Fruit fly (Drosophila melanogaster) whole organism, embryonic: ENCODE data around the gene Gmap.

Experiments used
- Asciz ChIP-seq: fragments of 200-800 bp; sonication (Bioruptor generic); optimal IDR thresholded peaks from 2 replicates; lab custom pipeline; 2017; ENCODE audit warnings: missing biosample characterization, mild to moderate bottlenecking, missing genetic modification characterization, missing genetic modification reagents
- BEAF-32 ChIP-seq: fragments of 200-800 bp; sonication (Bioruptor generic); optimal IDR thresholded peaks from 3 replicates; lab custom pipeline; 2017; ENCODE audit warnings: missing biosample characterization, missing genetic modification characterization, mild to moderate bottlenecking, moderate library complexity, missing genetic modification reagents
- BtbVII ChIP-seq: fragments of 200-800 bp; sonication (Bioruptor generic); optimal IDR thresholded peaks from 3 replicates; lab custom pipeline; 2017; ENCODE audit warnings: missing biosample characterization, mild to moderate bottlenecking, missing genetic modification characterization
- CG10209 ChIP-seq: fragments of 200-800 bp; sonication (Bioruptor generic); optimal IDR thresholded peaks from 3 replicates; lab custom pipeline; 2017; ENCODE audit warnings: missing biosample characterization, mild to moderate bottlenecking, missing genetic modification characterization, missing genetic modification reagents
- CG10431 ChIP-seq: fragments of 200-800 bp; sonication (Bioruptor generic); optimal IDR thresholded peaks from 3 replicates; lab custom pipeline; 2018; ENCODE audit warnings: missing biosample characterization, mild to moderate bottlenecking, missing genetic modification characterization
- CG12219 ChIP-seq: fragments of 200-800 bp; sonication (Bioruptor generic); optimal IDR thresholded peaks from 3 replicates; lab custom pipeline; 2018; ENCODE audit warnings: missing biosample characterization, mild to moderate bottlenecking, missing genetic modification characterization
- CG1233 ChIP-seq: fragments of 200-800 bp; sonication (Bioruptor generic); optimal IDR thresholded peaks from 4 replicates; lab custom pipeline; 2018; ENCODE audit warnings: missing biosample characterization, mild to moderate bottlenecking, missing genetic modification characterization
- CG15011 ChIP-seq: fragments of 200-800 bp; sonication (Bioruptor generic); optimal IDR thresholded peaks from 3 replicates; lab custom pipeline; 2018; ENCODE audit warnings: missing biosample characterization, mild to moderate bottlenecking, missing genetic modification characterization
- CG15514 ChIP-seq: fragments of 200-800 bp; sonication (Bioruptor generic); optimal IDR thresholded peaks from 3 replicates; lab custom pipeline; 2017; ENCODE audit warnings: missing biosample characterization, missing genetic modification characterization, mild to moderate bottlenecking, moderate library complexity, missing genetic modification reagents
- CG17359 ChIP-seq: fragments of 200-800 bp; sonication (Bioruptor generic); optimal IDR thresholded peaks from 3 replicates; lab custom pipeline; 2018; ENCODE audit warnings: missing biosample characterization, mild to moderate bottlenecking, missing genetic modification characterization, moderate library complexity
- CG2875 ChIP-seq: fragments of 200-800 bp; sonication (Bioruptor generic); optimal IDR thresholded peaks from 2 replicates; lab custom pipeline; 2017; ENCODE audit warnings: missing biosample characterization, mild to moderate bottlenecking, missing genetic modification characterization, missing genetic modification reagents
- CG30403 ChIP-seq: fragments of 200-800 bp; sonication (Bioruptor generic); optimal IDR thresholded peaks from 3 replicates; lab custom pipeline; 2016; ENCODE audit warnings: missing biosample characterization, missing genetic modification characterization
- CG31441 ChIP-seq: fragments of 200-800 bp; sonication (Bioruptor generic); IDR thresholded peaks from 2 replicates; pipeline ENCODE4 v1.3.6; 2022; ENCODE audit warnings: missing biosample characterization, missing genetic modification characterization
- CG33557 ChIP-seq: fragments of 200-800 bp; sonication (Bioruptor generic); optimal IDR thresholded peaks from 2 replicates; lab custom pipeline; 2019; ENCODE audit warnings: missing biosample characterization, mild to moderate bottlenecking, missing genetic modification characterization, moderate library complexity
- CG4360 ChIP-seq: fragments of 200-800 bp; sonication (Bioruptor generic); IDR thresholded peaks from 2 replicates; pipeline ENCODE4 v1.3.6; 2022; ENCODE audit warnings: missing biosample characterization, missing genetic modification characterization
- CG6654 ChIP-seq: fragments of 200-800 bp; sonication (Bioruptor generic); optimal IDR thresholded peaks from 2 replicates; lab custom pipeline; 2017; ENCODE audit warnings: missing biosample characterization, mild to moderate bottlenecking, missing genetic modification characterization
- CG6813 ChIP-seq: fragments of 200-800 bp; sonication (Bioruptor generic); optimal IDR thresholded peaks from 2 replicates; lab custom pipeline; 2017; ENCODE audit warnings: missing biosample characterization, missing genetic modification characterization, mild to moderate bottlenecking, moderate library complexity, missing genetic modification reagents
- CG8290 ChIP-seq, 3 experiments: fragments of 200-800 bp; sonication (Bioruptor generic); optimal IDR thresholded peaks; 2 replicates each; lab custom pipeline; 2016 to 2019; ENCODE audit warnings: missing biosample characterization in 3 of 3, missing genetic modification characterization in 3 of 3, mild to moderate bottlenecking in 2 of 3, moderate library complexity in 1 of 3
- CG8359 ChIP-seq: fragments of 200-800 bp; sonication (Bioruptor generic); optimal IDR thresholded peaks from 2 replicates; lab custom pipeline; 2017; ENCODE audit warnings: missing biosample characterization, mild to moderate bottlenecking, missing genetic modification characterization, borderline replicate concordance
- CG8388 ChIP-seq: fragments of 200-800 bp; sonication (Bioruptor generic); optimal IDR thresholded peaks from 2 replicates; lab custom pipeline; 2019; ENCODE audit warnings: missing biosample characterization, mild to moderate bottlenecking, missing genetic modification characterization, moderate library complexity
- CG9727 ChIP-seq: fragments of 200-800 bp; sonication (Bioruptor generic); optimal IDR thresholded peaks from 3 replicates; lab custom pipeline; 2017; ENCODE audit warnings: missing biosample characterization, mild to moderate bottlenecking, missing genetic modification characterization
- CG9876 ChIP-seq: fragments of 200-800 bp; sonication (Bioruptor generic); optimal IDR thresholded peaks from 2 replicates; lab custom pipeline; 2016; ENCODE audit warnings: missing biosample characterization, missing genetic modification characterization
- Drgx ChIP-seq: fragments of 200-800 bp; sonication (Bioruptor generic); IDR thresholded peaks from 2 replicates; pipeline ENCODE4 v1.3.6; 2022; ENCODE audit warnings: missing biosample characterization, missing genetic modification characterization
- Hr3 ChIP-seq: fragments of 200-800 bp; sonication (Bioruptor generic); optimal IDR thresholded peaks from 3 replicates; lab custom pipeline; 2016; ENCODE audit warnings: missing biosample characterization, missing genetic modification characterization
- Hr39 ChIP-seq: fragments of >200 bp; optimal IDR thresholded peaks from 2 replicates; lab custom pipeline; 2017
- Lim3 ChIP-seq: fragments of 200-800 bp; sonication (Bioruptor generic); IDR thresholded peaks from 2 replicates; pipeline ENCODE4 v1.3.6; 2022; ENCODE audit warnings: missing biosample characterization, missing genetic modification characterization
- Med ChIP-seq: fragments of 200-800 bp; sonication (Bioruptor generic); peaks from one replicate; lab custom pipeline; 2016; ENCODE audit warnings: missing biosample characterization, missing genetic modification characterization, mild to moderate bottlenecking, inconsistent platforms, moderate library complexity
- NFAT ChIP-seq: fragments of 200-800 bp; sonication (Bioruptor generic); IDR thresholded peaks from 2 replicates; pipeline ENCODE4 v1.3.6; 2022; ENCODE audit warnings: missing biosample characterization, missing genetic modification characterization
- Nf-YC ChIP-seq: fragments of 200-800 bp; optimal IDR thresholded peaks from 3 replicates; lab custom pipeline; 2019; ENCODE audit warnings: missing biosample characterization, mild to moderate bottlenecking, missing genetic modification characterization, moderate library complexity
- Vsx1 ChIP-seq: fragments of 200-800 bp; sonication (Bioruptor generic); optimal IDR thresholded peaks from 2 replicates; lab custom pipeline; 2017; ENCODE audit warnings: missing biosample characterization, mild to moderate bottlenecking, missing genetic modification characterization, missing genetic modification reagents
- bigmax ChIP-seq: fragments of 200-800 bp; sonication (Bioruptor generic); optimal IDR thresholded peaks from 2 replicates; lab custom pipeline; 2018; ENCODE audit warnings: missing biosample characterization, mild to moderate bottlenecking, missing genetic modification characterization
- bsh ChIP-seq, 2 experiments: fragments of 200-800 bp; sonication (Bioruptor generic); optimal IDR thresholded peaks; 2 replicates each; lab custom pipeline; 2017 to 2018; ENCODE audit warnings: mild to moderate bottlenecking in 2 of 2, missing biosample characterization in 2 of 2, missing genetic modification characterization in 2 of 2, moderate library complexity in 1 of 2
- chm ChIP-seq: fragments of 200-800 bp; sonication (Bioruptor generic); IDR thresholded peaks from 2 replicates; pipeline ENCODE4 v1.3.6; 2022; ENCODE audit warnings: missing biosample characterization, missing genetic modification characterization
- exex ChIP-seq: fragments of 200-800 bp; sonication (Bioruptor generic); optimal IDR thresholded peaks from 4 replicates; lab custom pipeline; 2018; ENCODE audit warnings: missing biosample characterization, mild to moderate bottlenecking, missing genetic modification characterization, moderate library complexity
- fd64A ChIP-seq: fragments of 200-800 bp; sonication (Bioruptor generic); optimal IDR thresholded peaks from 3 replicates; lab custom pipeline; 2018; ENCODE audit warnings: missing biosample characterization, mild to moderate bottlenecking, missing genetic modification characterization
- ftz-f1 ChIP-seq: fragments of 200-800 bp; sonication (Bioruptor generic); optimal IDR thresholded peaks from 2 replicates; lab custom pipeline; 2016; ENCODE audit warnings: missing biosample characterization, missing genetic modification characterization
- gem ChIP-seq: fragments of 200-800 bp; sonication (Bioruptor generic); optimal IDR thresholded peaks from 2 replicates; lab custom pipeline; 2019; ENCODE audit warnings: missing biosample characterization, mild to moderate bottlenecking, missing genetic modification characterization, moderate library complexity
- hkb ChIP-seq, 2 experiments: fragments of 200-800 bp in 1 of 2; fragments of >200 bp in 1 of 2; sonication (Bioruptor generic) in 1 of 2; IDR thresholded peaks in 1 of 2; optimal IDR thresholded peaks in 1 of 2; 2 replicates each; pipeline versions ENCODE4 v1.3.6 to Lab custom; 2017 to 2022; ENCODE audit warnings: missing biosample characterization in 1 of 2, missing genetic modification characterization in 1 of 2
- hth ChIP-seq: fragments of >200 bp; optimal IDR thresholded peaks from 2 replicates; lab custom pipeline; 2017; ENCODE audit warnings: inconsistent platforms
- nmo ChIP-seq: fragments of 200-800 bp; sonication (Bioruptor generic); optimal IDR thresholded peaks from 2 replicates; lab custom pipeline; 2018; ENCODE audit warnings: missing biosample characterization, mild to moderate bottlenecking, missing genetic modification characterization, moderate library complexity
- oc ChIP-seq: fragments of 200-800 bp; sonication (Bioruptor generic); optimal IDR thresholded peaks from 2 replicates; lab custom pipeline; 2018; ENCODE audit warnings: missing biosample characterization, mild to moderate bottlenecking, missing genetic modification characterization, moderate library complexity
- onecut ChIP-seq: fragments of 200-800 bp; sonication (Bioruptor generic); IDR thresholded peaks from 2 replicates; pipeline ENCODE4 v1.3.6; 2022; ENCODE audit warnings: missing biosample characterization, missing genetic modification characterization
- phol ChIP-seq: fragments of 200-800 bp; sonication (Bioruptor generic); optimal IDR thresholded peaks from 3 replicates; lab custom pipeline; 2018; ENCODE audit warnings: missing biosample characterization, mild to moderate bottlenecking, missing genetic modification characterization, moderate library complexity
- prd ChIP-seq, 3 experiments: fragments of >200 bp in 2 of 3; fragments of 200-800 bp in 1 of 3; sonication (Bioruptor generic) in 1 of 3; optimal IDR thresholded peaks in 2 of 3; IDR thresholded peaks in 1 of 3; 2 replicates in 2 of 3; 3 replicates in 1 of 3; pipeline versions ENCODE4 v1.3.6 to Lab custom; 2017 to 2022; ENCODE audit warnings: missing biosample characterization in 1 of 3, missing genetic modification characterization in 1 of 3
- ranshi ChIP-seq: fragments of 200-800 bp; sonication (Bioruptor generic); IDR thresholded peaks from 2 replicates; pipeline ENCODE4 v1.3.6; 2022; ENCODE audit warnings: missing biosample characterization, missing genetic modification characterization
- sens ChIP-seq: fragments of 200-800 bp; sonication (Bioruptor generic); peaks from one replicate; lab custom pipeline; 2016; ENCODE audit warnings: missing biosample characterization, missing genetic modification characterization

The Gmap gene

DNA sequence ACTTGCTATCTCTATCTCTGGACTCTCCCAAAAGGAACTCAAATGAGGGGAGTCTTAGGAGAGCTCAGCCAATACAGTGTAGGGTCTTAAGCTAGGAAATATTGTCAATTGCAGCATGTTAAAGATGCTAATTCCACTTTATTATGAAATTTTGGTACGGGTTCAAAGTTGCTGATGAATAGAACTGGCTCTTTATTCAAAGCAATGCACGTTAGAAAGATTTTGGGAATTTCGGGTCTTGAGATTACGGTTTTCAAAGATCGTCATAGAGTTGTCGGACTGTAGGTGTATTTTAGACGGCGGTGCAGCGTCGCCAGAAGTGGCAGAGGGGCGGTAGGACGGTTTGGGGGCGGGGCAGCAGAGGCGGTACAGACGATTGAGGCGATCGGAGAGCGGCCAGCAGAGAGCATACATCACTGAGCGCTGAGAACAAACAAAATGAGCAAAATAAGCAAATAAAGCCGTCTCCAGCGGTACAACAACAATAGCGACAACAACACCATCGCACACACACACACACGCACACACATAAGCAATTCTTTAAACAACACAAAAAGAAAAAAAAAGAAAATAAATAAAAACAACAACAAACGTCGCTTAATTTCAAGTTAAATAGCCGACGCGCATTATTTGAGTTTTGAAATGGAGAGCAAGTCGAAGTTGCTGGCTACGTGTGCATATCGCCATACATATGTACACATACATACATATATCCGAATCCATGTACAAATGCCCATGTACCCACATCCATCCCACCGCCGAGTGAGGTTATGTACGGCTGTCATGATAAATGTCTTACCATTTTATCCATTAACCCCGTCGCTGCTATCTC is 10.9 kb downstream of the Gmap start (continued):
- no peak for TF ChIP-seq CG12219
- TF ChIP-seq CG33557 (GFP tag; lab: Kevin White, UChicago): peak; percentile 33
- peak; percentile 37 for TF ChIP-seq CG10209 (GFP tag; lab: Kevin White, UChicago)
- TF ChIP-seq CG9876 (GFP tag; lab: Kevin White, UChicago): no peak
- TF ChIP-seq CG4360 (GFP tag; lab: Robert Waterston, UW): peak; percentile 82
- no peak for TF ChIP-seq exex (tag; lab: Kevin White, UChicago)
- no peak for TF ChIP-seq Nf-YC (tag; lab: Kevin White, UChicago)
- no peak for TF ChIP-seq prd (optimal IDR thresholded peaks at IDR 0.05; lab: Kevin White, UChicago)
- peak; percentile 47; the same call in 1 of the 3 replicates for TF ChIP-seq prd (GFP tag; IDR thresholded peaks at IDR 0.05; lab: Robert Waterston, UW)
- no peak for TF ChIP-seq ftz-f1
- TF ChIP-seq Drgx: peak; percentile 8; the same call in 1 of the 2 replicates
- TF ChIP-seq gem: peak; percentile 23
- peak; percentile 28 for TF ChIP-seq nmo
- peak; percentile 87 for TF ChIP-seq bigmax
- TF ChIP-seq Hr39: no peak
- TF ChIP-seq hth: no peak
- TF ChIP-seq onecut: 0 out of 2 replicates have a peak, but pooled peaks have one; percentile 7
- TF ChIP-seq Hr3 (GFP tag; lab: Kevin White, UChicago): no peak
- no peak for TF ChIP-seq NFAT (GFP tag; lab: Robert Waterston, UW)
- TF ChIP-seq BtbVII: peak; percentile 22
- TF ChIP-seq sens (GFP tag; lab: Kevin White, UChicago): peak; percentile 75
- TF ChIP-seq CG8388 (GFP tag; lab: Kevin White, UChicago): no peak
- 0 out of 2 replicates have a peak, but pooled peaks have one; percentile 10 for TF ChIP-seq CG31441
- no peak for TF ChIP-seq oc (tag; lab: Kevin White, UChicago)
- no peak for TF ChIP-seq BEAF-32 (GFP tag; lab: Kevin White, UChicago)
- TF ChIP-seq CG6813 (GFP tag; lab: Kevin White, UChicago): peak; percentile 67
- peak; percentile 55 for TF ChIP-seq CG2875 (GFP tag; lab: Kevin White, UChicago)
- peak in 1 of 2 experiments; percentile 2 for TF ChIP-seq bsh (GFP tag; optimal IDR thresholded peaks at IDR 0.05; lab: Kevin White, UChicago)
- TF ChIP-seq phol (tag; lab: Kevin White, UChicago): peak; percentile 8
- TF ChIP-seq chm (GFP tag; lab: Robert Waterston, UW): peak; percentile 11; the same call in 1 of the 2 replicates
- peak; percentile 5 for TF ChIP-seq CG1233
- no peak for TF ChIP-seq CG15011 (GFP tag; lab: Kevin White, UChicago)
- peak; percentile 20 for TF ChIP-seq Vsx1 (GFP tag; lab: Kevin White, UChicago)
- TF ChIP-seq CG10431 (GFP tag; lab: Kevin White, UChicago): peak; percentile 53
- TF ChIP-seq CG30403 (GFP tag; lab: Kevin White, UChicago): peak; percentile 15
- no peak for TF ChIP-seq CG15514 (GFP tag; lab: Kevin White, UChicago)
- TF ChIP-seq CG8359 (GFP tag; lab: Kevin White, UChicago): peak; percentile 28
- TF ChIP-seq Lim3 (GFP tag; lab: Robert Waterston, UW): no peak
- no peak for TF ChIP-seq hkb (optimal IDR thresholded peaks at IDR 0.05; lab: Kevin White, UChicago)
- no peak for TF ChIP-seq hkb (GFP tag; IDR thresholded peaks at IDR 0.05; lab: Robert Waterston, UW)
- no peak for TF ChIP-seq CG8290 (GFP tag; optimal IDR thresholded peaks at IDR 0.05; lab: Kevin White, UChicago)
- peak in 1 of 2 experiments; percentile 7 for TF ChIP-seq CG8290 (tag; optimal IDR thresholded peaks at IDR 0.05; lab: Kevin White, UChicago)
- no peak for TF ChIP-seq ranshi (GFP tag; lab: Robert Waterston, UW)
- TF ChIP-seq CG6654 (GFP tag; lab: Kevin White, UChicago): no peak
- peak; percentile 29 for TF ChIP-seq fd64A (GFP tag; lab: Kevin White, UChicago)
- peak; percentile 33 for TF ChIP-seq CG9727 (GFP tag; lab: Kevin White, UChicago)
- peak; percentile 25 for TF ChIP-seq Asciz (GFP tag; lab: Kevin White, UChicago)
- TF ChIP-seq Med: peak; percentile 71
- peak; percentile 13 for TF ChIP-seq CG17359
